Worm (Caenorhabditis elegans) whole organism, early embryonic: ENCODE measurements around the gene C53B7.6.
"Not testable (repeated sequence)": the region's sequence is repeated elsewhere in the genome, so short reads cannot be mapped to it uniquely, and the experiment has no call there.

Experiments used
- B0310.2 ChIP-seq: sonication (generic microtip); optimal IDR thresholded peaks from 2 replicates; lab custom pipeline; 2016; ENCODE audit warnings: mild to moderate bottlenecking, missing genetic modification characterization, missing compliant biosample characterization
- F13C5.2 ChIP-seq: sonication (generic microtip); optimal IDR thresholded peaks from 2 replicates; lab custom pipeline; 2017; ENCODE audit warnings: mild to moderate bottlenecking, missing genetic modification characterization, inconsistent platforms, missing compliant biosample characterization
- aly-1 ChIP-seq: sonication (generic microtip); optimal IDR thresholded peaks from 2 replicates; lab custom pipeline; 2016; ENCODE audit warnings: missing genetic modification characterization, missing compliant biosample characterization
- ama-1 ChIP-seq: fragments of 150-350 bp; optimal IDR thresholded peaks from 2 replicates; lab custom pipeline; 2014
- ceh-13 ChIP-seq: fragments of 200-800 bp; sonication (Bioruptor generic); optimal IDR thresholded peaks from 2 replicates; lab custom pipeline; 2018; ENCODE audit warnings: mild to moderate bottlenecking, missing genetic modification characterization, missing compliant biosample characterization
- ceh-36 ChIP-seq: sonication (generic microtip); optimal IDR thresholded peaks from 2 replicates; lab custom pipeline; 2016; ENCODE audit warnings: missing genetic modification characterization, inconsistent platforms, missing compliant biosample characterization
- ets-7 ChIP-seq: sonication (generic microtip); optimal IDR thresholded peaks from 2 replicates; lab custom pipeline; 2016; ENCODE audit warnings: missing genotype, missing genetic modification characterization, missing compliant biosample characterization
- flt-1 ChIP-seq: fragments of 200-800 bp; sonication (Bioruptor generic); IDR thresholded peaks from 2 replicates; pipeline ENCODE4 v1.3.6; 2022; ENCODE audit warnings: missing genetic modification characterization, missing compliant biosample characterization
- hmbx-1 ChIP-seq: sonication (generic microtip); optimal IDR thresholded peaks from 2 replicates; lab custom pipeline; 2016; ENCODE audit warnings: mild to moderate bottlenecking, missing genetic modification characterization, missing compliant biosample characterization
- hmg-4 ChIP-seq: fragments of 200-800 bp; sonication (Bioruptor generic); optimal IDR thresholded peaks from 2 replicates; lab custom pipeline; 2018; ENCODE audit warnings: mild to moderate bottlenecking, missing genetic modification characterization, missing compliant biosample characterization
- hnd-1 ChIP-seq: sonication (generic microtip); optimal IDR thresholded peaks from 2 replicates; lab custom pipeline; 2016; ENCODE audit warnings: missing genetic modification characterization, missing compliant biosample characterization
- pes-1 ChIP-seq: fragments of 200-800 bp; sonication (Bioruptor generic); IDR thresholded peaks from 2 replicates; pipeline ENCODE4 v1.3.6; 2022; ENCODE audit warnings: missing genetic modification reagents, missing genetic modification characterization, missing compliant biosample characterization
- scrt-1 ChIP-seq: fragments of 200-800 bp; sonication (Bioruptor generic); IDR thresholded peaks from 2 replicates; pipeline ENCODE4 v1.3.6; 2022; ENCODE audit warnings: missing genetic modification characterization, missing compliant biosample characterization
- sea-1 ChIP-seq: fragments of 200-800 bp; sonication (Bioruptor generic); conservative IDR thresholded peaks from 2 replicates; pipeline ENCODE4 v1.3.6; 2022; ENCODE audit warnings: missing genetic modification characterization, missing compliant biosample characterization
- tbx-11 ChIP-seq: fragments of 200-800 bp; sonication (Bioruptor generic); IDR thresholded peaks from 2 replicates; pipeline ENCODE4 v1.3.6; 2022; ENCODE audit warnings: missing genetic modification characterization, missing compliant biosample characterization
- tbx-37 ChIP-seq: fragments of 200-800 bp; sonication (Bioruptor generic); conservative IDR thresholded peaks from 2 replicates; pipeline ENCODE4 v1.3.6; 2022; ENCODE audit warnings: missing genetic modification reagents, missing genetic modification characterization, missing compliant biosample characterization
- tra-4 ChIP-seq: sonication (generic microtip); optimal IDR thresholded peaks from 2 replicates; lab custom pipeline; 2017; ENCODE audit warnings: missing genetic modification characterization, missing compliant biosample characterization

C53B7.6 gene

DNA sequence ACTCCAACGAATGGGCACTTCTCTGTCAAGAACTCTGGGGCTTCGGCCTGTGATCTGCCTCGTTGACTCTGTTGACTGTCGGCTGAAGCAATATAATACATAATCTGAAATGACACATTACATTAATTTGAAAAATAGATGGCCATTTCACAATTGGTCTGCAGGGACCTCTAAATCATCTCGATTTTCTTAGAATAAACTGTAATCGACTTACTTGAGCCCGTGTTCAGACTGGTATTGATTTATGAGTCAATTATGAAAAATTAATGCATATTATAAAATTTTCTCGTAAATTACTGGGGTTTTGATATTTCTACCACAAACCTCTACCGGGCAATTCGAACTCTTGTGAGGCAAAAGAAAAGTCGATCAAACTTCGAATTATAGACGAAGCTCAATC, at the start of gene C53B7.6:
TSS of gene C53B7.6 (minus strand) at position 101 of the 400 bp plus-strand sequence.
- TF ChIP-seq ets-7 (tag; lab: Kevin White, UChicago); B0310.2 (tag; lab: Kevin White, UChicago); flt-1 (GFP tag; lab: Robert Waterston, UW): not testable (repeated sequence)

DNA sequence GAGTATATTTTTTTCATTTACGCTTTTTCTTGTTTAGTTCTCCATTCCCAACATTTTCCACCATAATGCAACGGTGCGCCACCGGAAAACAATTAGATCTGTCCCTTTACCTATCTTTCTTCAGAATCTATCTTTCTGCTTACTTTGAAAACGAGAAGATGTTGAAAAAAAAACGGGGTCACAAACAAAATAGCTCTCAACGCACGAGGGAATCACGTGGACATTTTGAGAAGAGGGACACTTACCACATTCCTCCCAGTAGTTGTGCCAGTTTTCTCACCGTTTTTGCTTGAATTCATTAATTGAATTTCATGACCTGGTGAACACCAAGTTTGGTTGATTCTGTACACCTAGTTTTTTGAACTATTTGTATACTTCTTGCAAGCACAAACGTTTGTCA, 47.6 kb upstream of the C53B7.6 start:
- TF ChIP-seq aly-1 (tag; lab: Kevin White, UChicago) (no peak), tra-4 (tag; lab: Kevin White, UChicago) (no peak), flt-1 (GFP tag; lab: Robert Waterston, UW) (no peak), ceh-36 (no peak), tbx-37 (no peak), hmg-4 (GFP tag; lab: Kevin White, UChicago) (no peak), ceh-13 (GFP tag; lab: Kevin White, UChicago) (no peak), ets-7 (tag; lab: Kevin White, UChicago) (no peak), scrt-1 (GFP tag; lab: Robert Waterston, UW) (no peak), ama-1 (lab: Kevin White, UChicago) (no peak), F13C5.2 (no peak), pes-1 (no peak), B0310.2 (tag; lab: Kevin White, UChicago) (no peak), sea-1 (GFP tag; lab: Robert Waterston, UW) (no peak), hnd-1 (tag; lab: Kevin White, UChicago) (no peak), tbx-11 (GFP tag; lab: Robert Waterston, UW) (no peak), hmbx-1 (tag; lab: Kevin White, UChicago) (no peak)

DNA sequence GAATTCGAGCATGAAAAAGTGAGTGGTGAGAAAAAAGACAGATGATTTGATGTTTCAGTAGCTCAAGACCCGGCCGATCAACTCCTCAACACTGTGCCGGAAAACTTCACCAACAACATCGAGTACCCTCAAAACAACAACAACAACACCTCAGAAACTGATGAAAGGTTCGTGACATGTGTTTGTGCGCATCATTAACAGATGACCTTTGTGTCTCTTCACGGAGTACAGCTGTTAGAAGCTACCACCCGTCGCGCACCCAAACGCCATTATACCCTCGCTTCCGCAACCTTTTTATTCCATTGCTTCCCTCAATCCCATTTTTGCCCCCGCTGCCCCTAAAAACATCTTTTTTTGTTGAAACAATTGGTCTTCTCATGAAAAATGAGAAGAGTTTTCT, 46.7 kb upstream of the C53B7.6 start:
- no peak for TF ChIP-seq scrt-1 (GFP tag; lab: Robert Waterston, UW)
- TF ChIP-seq sea-1 (GFP tag; lab: Robert Waterston, UW): no peak
- no peak for TF ChIP-seq ets-7 (tag; lab: Kevin White, UChicago)
- no peak for TF ChIP-seq tbx-11 (GFP tag; lab: Robert Waterston, UW)
- TF ChIP-seq B0310.2 (tag; lab: Kevin White, UChicago): no peak
- no peak for TF ChIP-seq hnd-1 (tag; lab: Kevin White, UChicago)
- no peak for TF ChIP-seq F13C5.2
- no peak for TF ChIP-seq tbx-37
- TF ChIP-seq flt-1 (GFP tag; lab: Robert Waterston, UW): no peak
- TF ChIP-seq ama-1 (lab: Kevin White, UChicago): no peak
- no peak for TF ChIP-seq ceh-13 (GFP tag; lab: Kevin White, UChicago)
- no peak for TF ChIP-seq hmg-4 (GFP tag; lab: Kevin White, UChicago)
- TF ChIP-seq tra-4 (tag; lab: Kevin White, UChicago): no peak
- no peak for TF ChIP-seq pes-1
- no peak for TF ChIP-seq ceh-36
- TF ChIP-seq hmbx-1 (tag; lab: Kevin White, UChicago): no peak
- TF ChIP-seq aly-1 (tag; lab: Kevin White, UChicago): no peak

- TF ChIP-seq ceh-36 (no peak), pes-1 (no peak), scrt-1 (GFP tag; lab: Robert Waterston, UW) (no peak), hnd-1 (tag; lab: Kevin White, UChicago) (no peak), tra-4 (tag; lab: Kevin White, UChicago) (no peak), sea-1 (GFP tag; lab: Robert Waterston, UW) (no peak), ceh-13 (GFP tag; lab: Kevin White, UChicago) (no peak), flt-1 (GFP tag; lab: Robert Waterston, UW) (no peak), tbx-37 (no peak), hmg-4 (GFP tag; lab: Kevin White, UChicago) (no peak), ets-7 (tag; lab: Kevin White, UChicago) (no peak), hmbx-1 (tag; lab: Kevin White, UChicago) (no peak), ama-1 (lab: Kevin White, UChicago) (no peak)
These were observed 45.4 kb upstream of the C53B7.6 start, which contains the start of gene nhx-4 for ce11 chrX:6913989-6914388. Gene nhx-4 (plus strand): TSS chrX:6914289.

DNA sequence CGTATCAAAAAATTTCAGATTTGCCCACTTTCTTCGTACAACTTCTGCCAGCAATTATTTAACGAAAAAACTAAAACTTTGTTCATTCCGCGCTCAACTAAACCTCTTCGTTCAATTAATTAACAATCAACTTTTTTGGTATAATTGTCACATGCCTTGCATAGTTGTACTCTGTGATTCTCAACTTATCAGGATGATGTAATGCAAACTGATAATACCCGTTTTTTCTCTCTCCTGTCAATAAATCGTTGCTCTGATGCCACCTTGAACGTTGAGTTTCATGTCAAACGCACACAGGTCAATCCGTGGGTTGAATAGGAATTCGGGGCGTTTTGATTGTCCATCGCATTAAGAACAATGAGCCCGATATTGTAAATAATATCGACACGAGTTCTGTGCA, 37.0 kb upstream of the C53B7.6 start:
- TF ChIP-seq tra-4 (tag; lab: Kevin White, UChicago): no peak
- TF ChIP-seq aly-1 (tag; lab: Kevin White, UChicago): no peak

- TF ChIP-seq hnd-1 (tag; lab: Kevin White, UChicago) (no peak), ceh-13 (GFP tag; lab: Kevin White, UChicago) (no peak), B0310.2 (tag; lab: Kevin White, UChicago) (no peak), pes-1 (no peak), tbx-37 (no peak), flt-1 (GFP tag; lab: Robert Waterston, UW) (no peak), ama-1 (lab: Kevin White, UChicago) (no peak), aly-1 (tag; lab: Kevin White, UChicago) (no peak)
These were observed 35.6 kb upstream of the C53B7.6 start, which contains the start of gene sid-5 for ce11 chrX:6904064-6904771. Gene sid-5 (plus strand): TSS chrX:6904721.

DNA sequence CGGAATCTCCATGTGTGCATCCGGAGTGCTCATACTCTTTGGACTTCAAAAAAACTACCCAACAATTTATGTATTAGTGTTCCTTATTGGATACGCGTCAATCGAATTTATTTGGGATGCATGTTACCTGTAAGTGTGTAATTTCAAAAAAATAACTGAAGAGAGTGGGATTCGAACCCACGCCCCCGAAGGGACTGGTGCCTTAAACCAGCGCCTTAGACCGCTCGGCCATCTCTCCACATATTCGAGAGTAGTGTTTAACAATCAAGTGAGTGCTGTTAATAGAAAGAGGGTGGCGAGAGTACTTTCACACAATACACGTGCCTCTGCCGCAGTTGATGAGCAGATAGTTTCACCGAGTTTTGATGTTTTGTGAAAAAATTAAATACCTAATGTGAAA, 34.4 kb upstream of the C53B7.6 start:
- peak; percentile 83 for TF ChIP-seq tbx-11 (GFP tag; lab: Robert Waterston, UW)
- peak; percentile 76 for TF ChIP-seq aly-1 (tag; lab: Kevin White, UChicago)
- TF ChIP-seq ceh-13 (GFP tag; lab: Kevin White, UChicago): peak; percentile 54
- TF ChIP-seq tbx-37: peak; percentile 80
- TF ChIP-seq hmg-4 (GFP tag; lab: Kevin White, UChicago): peak; percentile 76
- TF ChIP-seq flt-1 (GFP tag; lab: Robert Waterston, UW): peak; percentile 71
- TF ChIP-seq sea-1 (GFP tag; lab: Robert Waterston, UW): peak; percentile 76; the same call in 1 of the 2 replicates
- TF ChIP-seq ets-7 (tag; lab: Kevin White, UChicago): peak; percentile 5
- TF ChIP-seq F13C5.2: peak; percentile 61
- no peak for TF ChIP-seq ama-1 (lab: Kevin White, UChicago)
- no peak for TF ChIP-seq B0310.2 (tag; lab: Kevin White, UChicago)
- TF ChIP-seq ceh-36: peak; percentile 49
- TF ChIP-seq scrt-1 (GFP tag; lab: Robert Waterston, UW): peak; percentile 84; the same call in 1 of the 2 replicates
- TF ChIP-seq hmbx-1 (tag; lab: Kevin White, UChicago): no peak
- no peak for TF ChIP-seq tra-4 (tag; lab: Kevin White, UChicago)
- TF ChIP-seq hnd-1 (tag; lab: Kevin White, UChicago): peak; percentile 67
- TF ChIP-seq pes-1: peak; percentile 86
